Worm (Caenorhabditis elegans) whole organism, late embryonic: Measurements from ENCODE around the gene hosl-1.

Experiments
- fkh-6 ChIP-seq: sonication (generic microtip); optimal IDR thresholded peaks from 2 replicates; lab custom pipeline; 2016; ENCODE audit warnings: missing genetic modification characterization, missing compliant biosample characterization
- nfya-1 ChIP-seq: sonication (generic microtip); optimal IDR thresholded peaks from 2 replicates; lab custom pipeline; 2017; ENCODE audit warnings: missing genetic modification characterization, mild to moderate bottlenecking, missing compliant biosample characterization, antibody characterized with exemption, moderate library complexity
- sox-2 ChIP-seq: fragments of 200-800 bp; sonication (Bioruptor generic); IDR thresholded peaks from 2 replicates; pipeline ENCODE4 v1.3.6; 2022; ENCODE audit warnings: missing genetic modification reagents, missing genetic modification characterization, missing compliant biosample characterization

DNA sequence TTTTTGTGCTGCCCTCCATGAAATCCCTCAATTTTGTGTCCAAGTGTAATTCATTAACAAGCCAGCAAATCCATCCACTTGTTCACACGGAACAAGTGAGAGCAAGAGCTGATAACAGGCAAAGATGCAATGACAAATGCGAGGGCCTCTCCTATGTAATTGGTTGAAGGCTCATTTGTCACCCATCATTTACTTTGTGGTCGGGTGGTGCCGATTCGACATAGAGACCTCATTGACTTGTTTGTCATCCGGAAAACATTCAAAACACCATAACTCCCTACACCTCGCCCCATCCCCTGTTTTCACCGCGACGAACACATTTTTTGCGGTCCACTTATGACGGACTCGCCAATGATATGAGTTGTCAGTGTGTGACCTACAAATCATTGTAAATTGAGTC, 14.5 kb downstream of the hosl-1 start:
- TF ChIP-seq fkh-6 (no peak), sox-2 (GFP tag; lab: Robert Waterston, UW) (no peak), nfya-1 (tag; lab: Kevin White, UChicago) (no peak)
